Worm (Caenorhabditis elegans) whole organism, L4/young adult: ENCODE data around the gene mom-1.

Source experiments
- dao-5 ChIP-seq: sonication (generic microtip); optimal IDR thresholded peaks from 2 replicates; lab custom pipeline; 2016; ENCODE audit warnings: missing genotype, missing genetic modification characterization, moderate library complexity, missing compliant biosample characterization
- him-1 ChIP-seq: sonication (generic microtip); optimal IDR thresholded peaks from 2 replicates; lab custom pipeline; 2016; ENCODE audit warnings: missing genotype, missing genetic modification reagents, missing genetic modification characterization, missing compliant biosample characterization

DNA sequence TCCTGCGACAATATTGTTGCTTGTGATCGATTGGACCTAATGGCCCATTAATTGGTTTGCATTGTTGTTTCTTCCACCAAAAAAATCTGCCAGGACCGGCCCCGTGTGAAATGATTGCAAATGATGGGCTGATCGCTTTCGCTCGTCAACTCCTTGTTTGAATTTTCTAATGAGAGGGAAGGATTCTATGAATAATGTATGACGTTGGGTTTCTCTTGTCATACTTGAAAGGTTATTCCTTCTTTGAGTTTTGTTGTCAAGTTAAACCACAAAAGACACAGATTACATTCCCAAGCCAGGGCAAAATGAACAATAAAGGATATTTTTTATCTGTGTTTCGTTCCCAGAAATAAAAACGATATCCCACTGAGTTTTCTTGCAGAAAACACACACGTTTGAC is 16.2 kb upstream of the mom-1 start:
- TF ChIP-seq him-1 (tag; lab: Kevin White, UChicago), result no peak
- no peak for TF ChIP-seq dao-5 (tag; lab: Kevin White, UChicago)
